Worm (Caenorhabditis elegans): ENCODE measurements around the gene Y57G11C.1142.

DNA sequence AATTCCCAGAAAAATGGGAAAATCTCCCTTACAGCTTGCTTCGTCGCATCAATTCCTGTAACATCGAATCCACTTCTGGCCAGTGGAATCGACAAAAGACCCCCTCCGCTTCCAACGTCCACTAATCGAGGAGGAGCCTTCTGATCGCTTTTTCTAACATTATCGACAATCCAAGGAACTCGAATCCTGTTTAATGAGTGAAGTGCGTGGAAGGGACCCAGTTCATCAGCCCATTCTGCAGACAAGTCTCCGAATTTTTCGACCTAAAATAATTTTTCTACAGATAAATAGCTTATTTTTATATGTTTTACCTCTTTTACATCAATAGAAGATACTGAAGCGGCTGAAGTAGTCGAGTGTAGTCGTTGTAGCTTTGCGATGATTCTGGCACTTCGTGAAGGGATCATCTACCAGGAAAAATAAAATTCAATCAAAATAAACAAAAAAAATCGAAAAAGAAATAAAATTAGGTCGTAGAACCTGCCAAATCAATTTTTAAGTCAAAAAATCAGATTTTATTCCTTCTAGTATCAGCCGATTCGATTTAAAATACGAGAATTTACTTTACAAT is 6.4 kb upstream of the Y57G11C.1142 start, which contains the start of gene coq-3:
- TF ChIP-seq zag-1 (tag; optimal IDR thresholded peaks at IDR 0.05): no peak
- TF ChIP-seq skn-1 (tag; optimal IDR thresholded peaks at IDR 0.05): no peak
- no peak for TF ChIP-seq elt-3 (tag; optimal IDR thresholded peaks at IDR 0.05)
- TF ChIP-seq egl-27 (tag; optimal IDR thresholded peaks at IDR 0.05): no peak

Measured in whole organism, L2 larva.